Worm (Caenorhabditis elegans) whole organism, young adult: ENCODE measurements around the gene T10C6.15.

Experiments
- B0019.2 ChIP-seq: fragments of 200-800 bp; sonication (Bioruptor generic); conservative IDR thresholded peaks from 2 replicates; pipeline ENCODE4 v1.3.6; 2022; ENCODE audit warnings: missing genetic modification reagents, missing genetic modification characterization, missing compliant biosample characterization
- B0035.1 ChIP-seq: sonication (generic microtip); optimal IDR thresholded peaks from 2 replicates; lab custom pipeline; 2016; ENCODE audit warnings: missing genetic modification characterization, mild to moderate bottlenecking, missing compliant biosample characterization, missing genotype, missing genetic modification reagents
- B0336.3 ChIP-seq: fragments of 200-800 bp; sonication (Bioruptor generic); IDR thresholded peaks from 2 replicates; pipeline ENCODE4 v1.3.6; 2022; ENCODE audit warnings: missing genetic modification characterization, missing compliant biosample characterization
- F10E7.11 ChIP-seq: sonication (generic microtip); optimal IDR thresholded peaks from 2 replicates; lab custom pipeline; 2017; ENCODE audit warnings: mild to moderate bottlenecking, missing genetic modification characterization, moderate library complexity, missing compliant biosample characterization
- F33H1.4 ChIP-seq: fragments of 200-800 bp; sonication (Bioruptor generic); IDR thresholded peaks from 2 replicates; pipeline ENCODE4 v1.3.6; 2022; ENCODE audit warnings: missing genetic modification reagents, missing genetic modification characterization, missing compliant biosample characterization
- F37B4.10 ChIP-seq: fragments of 200-800 bp; sonication (Bioruptor generic); IDR thresholded peaks from 2 replicates; pipeline ENCODE4 v1.3.6; 2022; ENCODE audit warnings: missing genetic modification characterization, missing compliant biosample characterization
- F57A8.1 ChIP-seq: fragments of 200-800 bp; sonication (Bioruptor generic); optimal IDR thresholded peaks from 2 replicates; lab custom pipeline; 2018; ENCODE audit warnings: mild to moderate bottlenecking, missing genetic modification characterization, moderate library complexity, missing compliant biosample characterization
- F57C9.4 ChIP-seq: sonication (generic microtip); optimal IDR thresholded peaks from 2 replicates; lab custom pipeline; 2017; ENCODE audit warnings: mild to moderate bottlenecking, missing genetic modification characterization, missing compliant biosample characterization
- K11D2.4 ChIP-seq: fragments of 200-800 bp; sonication (Bioruptor generic); IDR thresholded peaks from 2 replicates; pipeline ENCODE4 v1.3.6; 2022; ENCODE audit warnings: missing genetic modification reagents, missing genetic modification characterization, missing compliant biosample characterization
- Y67H2A.10 ChIP-seq: fragments of 200-800 bp; sonication (Bioruptor generic); conservative IDR thresholded peaks from 2 replicates; pipeline ENCODE4 v1.3.6; 2022; ENCODE audit warnings: missing genetic modification reagents, missing genetic modification characterization, missing compliant biosample characterization
- Y79H2A.3 ChIP-seq: fragments of 200-800 bp; sonication (Bioruptor generic); conservative IDR thresholded peaks from 2 replicates; pipeline ENCODE4 v1.3.6; 2022; ENCODE audit warnings: missing genetic modification reagents, missing genetic modification characterization, missing compliant biosample characterization
- ama-1 ChIP-seq, 3 experiments: fragments of 150-350 bp in 1 of 3; sonication (generic microtip) in 2 of 3; optimal IDR thresholded peaks; 2 replicates each; lab custom pipeline; 2014 to 2018; ENCODE audit warnings: missing biosample characterization in 2 of 3, missing genetic modification characterization in 2 of 3, missing genetic modification reagents in 2 of 3
- atf-7 ChIP-seq: sonication (generic microtip); optimal IDR thresholded peaks from 2 replicates; lab custom pipeline; 2017; ENCODE audit warnings: mild to moderate bottlenecking, missing genetic modification characterization, missing compliant biosample characterization
- athp-1 ChIP-seq: sonication (generic microtip); optimal IDR thresholded peaks from 2 replicates; lab custom pipeline; 2017; ENCODE audit warnings: mild to moderate bottlenecking, missing genetic modification characterization, missing compliant biosample characterization
- attf-6 ChIP-seq: fragments of 200-800 bp; sonication (Bioruptor generic); IDR thresholded peaks from 2 replicates; pipeline ENCODE4 v1.3.6; 2022; ENCODE audit warnings: missing genetic modification reagents, missing genetic modification characterization, missing compliant biosample characterization
- ceh-27 ChIP-seq: fragments of 200-800 bp; sonication (Bioruptor generic); optimal IDR thresholded peaks from 2 replicates; lab custom pipeline; 2018; ENCODE audit warnings: mild to moderate bottlenecking, missing genetic modification characterization, moderate library complexity, missing compliant biosample characterization
- ceh-91 ChIP-seq: fragments of 200-800 bp; sonication (Bioruptor generic); IDR thresholded peaks from 2 replicates; pipeline ENCODE4 v1.3.6; 2022; ENCODE audit warnings: missing genetic modification reagents, missing genetic modification characterization, missing compliant biosample characterization
- chd-7 ChIP-seq: sonication (generic microtip); optimal IDR thresholded peaks from 2 replicates; lab custom pipeline; 2016; ENCODE audit warnings: mild to moderate bottlenecking, missing genetic modification characterization, moderate library complexity, missing compliant biosample characterization
- dox-1 ChIP-seq: fragments of 200-800 bp; sonication (Bioruptor generic); IDR thresholded peaks from 2 replicates; pipeline ENCODE4 v1.3.6; 2022; ENCODE audit warnings: missing genetic modification reagents, missing genetic modification characterization, missing compliant biosample characterization
- dpl-1 ChIP-seq: fragments of 150-350 bp; optimal IDR thresholded peaks from 2 replicates; lab custom pipeline; 2014; ENCODE audit warnings: missing biosample characterization, missing genetic modification reagents, missing genetic modification characterization
- efl-1 ChIP-seq: fragments of 150-350 bp; optimal IDR thresholded peaks from 2 replicates; lab custom pipeline; 2014; ENCODE audit warnings: missing biosample characterization, missing genetic modification reagents, missing genetic modification characterization
- egl-18 ChIP-seq: fragments of 200-800 bp; sonication (Bioruptor generic); IDR thresholded peaks from 2 replicates; pipeline ENCODE4 v1.3.6; 2022; ENCODE audit warnings: missing genetic modification reagents, missing genetic modification characterization, missing compliant biosample characterization
- egrh-3 ChIP-seq: fragments of 200-800 bp; sonication (Bioruptor generic); IDR thresholded peaks from 2 replicates; pipeline ENCODE4 v1.3.6; 2022; ENCODE audit warnings: missing genetic modification reagents, missing genetic modification characterization, missing compliant biosample characterization
- ets-4 ChIP-seq: fragments of 200-800 bp; sonication (Bioruptor generic); optimal IDR thresholded peaks from 2 replicates; lab custom pipeline; 2018; ENCODE audit warnings: mild to moderate bottlenecking, missing genetic modification characterization, missing compliant biosample characterization
- hmg-1.2 ChIP-seq: fragments of 200-800 bp; sonication (Bioruptor generic); IDR thresholded peaks from 2 replicates; pipeline ENCODE4 v1.3.6; 2022; ENCODE audit warnings: missing genetic modification reagents, missing genetic modification characterization, missing compliant biosample characterization
- lag-1 ChIP-seq: fragments of 200-800 bp; sonication (Bioruptor generic); IDR thresholded peaks from 2 replicates; pipeline ENCODE4 v1.3.6; 2022; ENCODE audit warnings: missing genetic modification reagents, missing genetic modification characterization, missing compliant biosample characterization
- let-607 ChIP-seq, 2 experiments: fragments of 200-800 bp in 1 of 2; sonication (Bioruptor generic) in 1 of 2; sonication (generic microtip) in 1 of 2; optimal IDR thresholded peaks; 2 replicates each; lab custom pipeline; 2016 to 2018; ENCODE audit warnings: mild to moderate bottlenecking in 2 of 2, missing compliant biosample characterization in 2 of 2, missing genetic modification characterization in 2 of 2, moderate library complexity in 2 of 2, missing genotype in 1 of 2
- lin-26 ChIP-seq: fragments of 200-800 bp; sonication (Bioruptor generic); IDR thresholded peaks from 2 replicates; pipeline ENCODE4 v1.3.6; 2022; ENCODE audit warnings: missing genetic modification reagents, missing genetic modification characterization, missing compliant biosample characterization
- lin-35 ChIP-seq, 3 experiments: fragments of 150-350 bp in 2 of 3; sonication (generic microtip) in 1 of 3; optimal IDR thresholded peaks; 2 replicates each; lab custom pipeline; 2014 to 2018; ENCODE audit warnings: missing biosample characterization in 3 of 3, missing genetic modification characterization in 3 of 3, missing genetic modification reagents in 3 of 3
- madf-3 ChIP-seq: fragments of 200-800 bp; sonication (Bioruptor generic); IDR thresholded peaks from 2 replicates; pipeline ENCODE4 v1.3.6; 2022; ENCODE audit warnings: missing genetic modification reagents, missing genetic modification characterization, missing compliant biosample characterization
- mes-4 ChIP-seq: sonication (generic microtip); optimal IDR thresholded peaks from 2 replicates; lab custom pipeline; 2016; ENCODE audit warnings: missing genotype, missing genetic modification characterization, missing compliant biosample characterization
- nhr-120 ChIP-seq: fragments of 200-800 bp; sonication (Bioruptor generic); IDR thresholded peaks from 2 replicates; pipeline ENCODE4 v1.3.6; 2022; ENCODE audit warnings: missing genetic modification characterization, missing compliant biosample characterization
- pbrm-1 ChIP-seq: fragments of 200-800 bp; sonication (Bioruptor generic); IDR thresholded peaks from 2 replicates; pipeline ENCODE4 v1.3.6; 2022; ENCODE audit warnings: missing genetic modification reagents, missing genetic modification characterization, missing compliant biosample characterization
- snpc-1.1 ChIP-seq: sonication (generic microtip); optimal IDR thresholded peaks from 2 replicates; lab custom pipeline; 2017; ENCODE audit warnings: missing genetic modification characterization, mild to moderate bottlenecking, missing compliant biosample characterization, antibody characterized with exemption, moderate library complexity, missing genotype, missing genetic modification reagents; ENCODE audit not compliant: insufficient read depth
- snpc-3.4 ChIP-seq: sonication (generic microtip); optimal IDR thresholded peaks from 2 replicates; lab custom pipeline; 2017; ENCODE audit warnings: missing genetic modification characterization, mild to moderate bottlenecking, missing compliant biosample characterization, antibody characterized with exemption, moderate library complexity, missing genotype, missing genetic modification reagents
- unc-130 ChIP-seq: sonication (generic microtip); optimal IDR thresholded peaks from 2 replicates; lab custom pipeline; 2016; ENCODE audit warnings: missing genetic modification reagents, missing genetic modification characterization, missing compliant biosample characterization
- zim-3 ChIP-seq: sonication (generic microtip); optimal IDR thresholded peaks from 2 replicates; lab custom pipeline; 2017; ENCODE audit warnings: mild to moderate bottlenecking, missing genetic modification characterization, moderate library complexity, missing compliant biosample characterization
- ztf-22 ChIP-seq: fragments of 200-800 bp; sonication (Bioruptor generic); optimal IDR thresholded peaks from 2 replicates; lab custom pipeline; 2018; ENCODE audit warnings: mild to moderate bottlenecking, missing genetic modification characterization, moderate library complexity, missing compliant biosample characterization
- ztf-3 ChIP-seq: fragments of 200-800 bp; sonication (Bioruptor generic); optimal IDR thresholded peaks from 2 replicates; lab custom pipeline; 2018; ENCODE audit warnings: mild to moderate bottlenecking, missing genetic modification characterization, missing compliant biosample characterization

T10C6.15 gene

DNA sequence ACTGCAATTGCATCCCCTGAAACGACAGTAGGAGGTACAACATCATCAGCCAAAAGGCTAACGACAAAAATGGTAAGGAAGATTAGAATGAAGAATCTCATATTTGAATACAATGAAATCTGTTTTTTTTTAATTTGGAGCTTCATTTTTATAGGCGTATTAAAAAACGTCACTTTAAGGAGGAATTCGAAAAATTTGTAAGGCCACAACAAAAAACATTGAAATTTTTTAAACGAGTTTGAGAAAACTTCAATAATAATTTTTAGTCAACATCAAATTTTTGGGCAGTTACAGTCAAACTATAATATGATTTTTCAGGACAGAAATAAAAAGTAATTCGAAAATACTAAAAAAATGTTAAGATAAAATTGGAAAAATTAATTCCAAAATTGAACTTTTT is 17.0 kb upstream of the T10C6.15 start, which contains the start of gene F14H3.14:
Gene F14H3.14 (minus strand): TSS at position 101 of the 400 bp plus-strand sequence.
- TF ChIP-seq zim-3 (tag; lab: Kevin White, UChicago) (no peak), let-607 (tag; optimal IDR thresholded peaks at IDR 0.05; lab: Kevin White, UChicago) (no peak), ztf-22 (no peak), ets-4 (GFP tag; lab: Kevin White, UChicago) (no peak), hmg-1.2 (GFP tag; lab: Robert Waterston, UW) (no peak), F57C9.4 (no peak), ceh-27 (GFP tag; lab: Kevin White, UChicago) (no peak), dpl-1 (GFP tag; lab: Kevin White, UChicago) (no peak), dox-1 (GFP tag; lab: Robert Waterston, UW) (no peak), F57A8.1 (GFP tag; lab: Kevin White, UChicago) (no peak), athp-1 (no peak), madf-3 (GFP tag; lab: Robert Waterston, UW) (no peak), pbrm-1 (GFP tag; lab: Robert Waterston, UW) (no peak)

DNA sequence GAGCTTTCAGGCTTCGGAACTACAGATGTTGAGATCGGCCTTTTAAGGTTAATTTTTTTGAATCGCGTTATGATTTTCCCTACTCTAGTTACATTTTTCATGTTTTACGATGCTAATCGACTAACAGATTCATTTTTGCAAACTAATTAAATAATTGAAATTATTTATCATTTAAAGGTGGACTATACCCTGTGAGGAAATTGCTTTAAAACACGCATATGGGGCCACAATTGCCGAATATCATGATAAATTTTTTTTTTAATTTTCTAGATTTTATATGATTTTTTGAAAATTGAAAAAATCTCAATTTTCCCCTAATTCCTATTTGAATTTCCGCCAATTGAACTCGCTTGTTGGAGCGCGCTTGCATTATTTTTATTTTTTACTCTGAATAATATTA is 16.3 kb upstream of the T10C6.15 start, which contains the start of gene fbxa-100:
Gene fbxa-100 (minus strand): TSS at position 101 of the 400 bp plus-strand sequence.
- TF ChIP-seq B0019.2 (no peak), F37B4.10 (GFP tag; lab: Robert Waterston, UW) (no peak), F57C9.4 (no peak), dox-1 (GFP tag; lab: Robert Waterston, UW) (no peak), Y79H2A.3 (GFP tag; lab: Robert Waterston, UW) (no peak), egl-18 (no peak), snpc-3.4 (tag; lab: Kevin White, UChicago) (no peak), Y67H2A.10 (GFP tag; lab: Robert Waterston, UW) (no peak), B0336.3 (GFP tag; lab: Robert Waterston, UW) (no peak), lin-26 (GFP tag; lab: Robert Waterston, UW) (no peak), ama-1 (optimal IDR thresholded peaks at IDR 0.05; lab: Kevin White, UChicago) (no peak), ama-1 (GFP tag; optimal IDR thresholded peaks at IDR 0.05; lab: Kevin White, UChicago) (no peak), unc-130 (GFP tag; lab: Kevin White, UChicago) (no peak), egrh-3 (GFP tag; lab: Robert Waterston, UW) (no peak), mes-4 (tag; lab: Kevin White, UChicago) (no peak), B0035.1 (no peak), efl-1 (GFP tag; lab: Kevin White, UChicago) (no peak), F33H1.4 (GFP tag; lab: Robert Waterston, UW) (no peak), lag-1 (GFP tag; lab: Robert Waterston, UW) (no peak), nhr-120 (GFP tag; lab: Robert Waterston, UW) (no peak)
- TF ChIP-seq, all 124 proteins: peak for 0

DNA sequence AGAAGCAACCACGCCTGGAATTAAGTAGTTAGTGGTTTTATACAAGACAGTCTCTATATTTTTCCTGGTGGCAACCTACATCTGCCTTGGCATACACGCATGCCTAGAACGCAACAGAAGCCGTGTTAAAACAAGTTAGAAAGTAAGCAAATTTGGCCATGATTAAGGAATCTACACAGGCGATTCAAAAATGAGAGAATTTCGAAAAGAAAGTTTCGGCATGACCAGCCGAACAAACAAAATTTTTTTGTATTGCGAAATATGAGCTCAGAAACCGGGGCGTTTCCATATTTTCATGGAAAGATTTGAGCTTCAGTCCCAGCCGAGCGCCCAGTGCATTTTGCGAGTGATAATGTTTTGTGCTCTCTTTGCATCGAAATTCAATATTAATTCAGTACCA is 14.4 kb upstream of the T10C6.15 start, which contains the start of gene F14H3.15:
Gene F14H3.15 (minus strand): TSS at position 101 of the 400 bp plus-strand sequence.
- TF ChIP-seq lin-35 (GFP tag; optimal IDR thresholded peaks at IDR 0.05; lab: Kevin White, UChicago) (no peak), attf-6 (GFP tag; lab: Robert Waterston, UW) (no peak), madf-3 (GFP tag; lab: Robert Waterston, UW) (no peak), chd-7 (tag; lab: Kevin White, UChicago) (no peak), hmg-1.2 (GFP tag; lab: Robert Waterston, UW) (no peak), Y67H2A.10 (GFP tag; lab: Robert Waterston, UW) (no peak), ztf-3 (GFP tag; lab: Kevin White, UChicago) (no peak), atf-7 (tag; lab: Kevin White, UChicago) (no peak), ceh-91 (GFP tag; lab: Robert Waterston, UW) (no peak), dpl-1 (GFP tag; lab: Kevin White, UChicago) (no peak), F10E7.11 (tag; lab: Kevin White, UChicago) (no peak), snpc-1.1 (tag; lab: Kevin White, UChicago) (no peak), K11D2.4 (GFP tag; lab: Robert Waterston, UW) (no peak)
